Worm (Caenorhabditis elegans): ENCODE data around the gene ZK686.2.

ce11 chrIII:7769965-7770364 lies 4.1 kb upstream of the ZK686.2 start, which contains the start of gene snu-23:
- TF ChIP-seq Y22D7AL.16 (tag; optimal IDR thresholded peaks at IDR 0.05): no peak
- no peak for TF ChIP-seq fkh-10 (GFP tag; optimal IDR thresholded peaks at IDR 0.05)
- no peak for TF ChIP-seq ama-1 (optimal IDR thresholded peaks at IDR 0.05)
- TF ChIP-seq lin-11 (tag; optimal IDR thresholded peaks at IDR 0.05): no peak
- TF ChIP-seq unc-42 (tag; optimal IDR thresholded peaks at IDR 0.05): no peak
- no peak for TF ChIP-seq sox-4 (tag; optimal IDR thresholded peaks at IDR 0.05)

All from whole organism, late embryonic.